Worm (Caenorhabditis elegans): ENCODE results near the gene F31E8.4.

DNA sequence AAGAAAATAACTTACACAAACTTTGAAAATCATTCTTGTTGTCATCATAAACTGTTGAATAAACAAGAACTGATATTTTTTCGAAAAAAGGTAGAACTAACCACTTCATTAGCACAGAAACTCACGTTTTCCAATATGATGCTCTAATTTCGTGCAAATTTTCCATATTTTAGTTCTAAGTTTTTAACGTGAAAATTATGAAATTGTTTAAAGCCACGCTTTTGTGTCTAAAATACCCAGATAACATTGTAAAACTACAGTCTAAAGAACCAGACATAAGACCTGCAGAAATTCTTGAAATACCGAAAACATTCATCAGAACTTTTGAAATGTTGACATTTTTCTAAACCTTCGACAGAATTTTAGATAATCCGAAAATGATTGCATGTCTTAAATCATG, 7.2 kb upstream of the F31E8.4 start, which contains the start of gene F31E8.5:
- TF ChIP-seq W03F9.2 (tag; optimal IDR thresholded peaks at IDR 0.05) (no peak), him-1 (tag; optimal IDR thresholded peaks at IDR 0.05) (no peak)

Data from whole organism, L4/young adult.